Fruit fly (Drosophila melanogaster) whole organism, pupa: Measurements from ENCODE around the gene CG1622.

Experiments
- CG10348 ChIP-seq: fragments of 200-800 bp; sonication (Bioruptor generic); IDR thresholded peaks from 2 replicates; pipeline ENCODE4 v1.3.6; 2022; ENCODE audit warnings: missing biosample characterization, missing genetic modification characterization
- CG12605 ChIP-seq: fragments of 200-800 bp; sonication (Bioruptor generic); IDR thresholded peaks from 2 replicates; pipeline ENCODE4 v1.3.6; 2022; ENCODE audit warnings: missing biosample characterization, missing genetic modification characterization
- CG13204 ChIP-seq: fragments of 200-800 bp; sonication (Bioruptor generic); optimal IDR thresholded peaks from 2 replicates; lab custom pipeline; 2018; ENCODE audit warnings: missing biosample characterization, mild to moderate bottlenecking, missing genetic modification characterization, moderate library complexity
- CG14655 ChIP-seq: fragments of 200-800 bp; sonication (Bioruptor generic); optimal IDR thresholded peaks from 3 replicates; lab custom pipeline; 2017; ENCODE audit warnings: mild to moderate bottlenecking, missing biosample characterization, missing genetic modification reagents, missing genetic modification characterization
- CG15710 ChIP-seq: fragments of 200-800 bp; sonication (Bioruptor generic); optimal IDR thresholded peaks from 2 replicates; lab custom pipeline; 2018; ENCODE audit warnings: missing biosample characterization, mild to moderate bottlenecking, missing genetic modification characterization, moderate library complexity
- CG17806 ChIP-seq: fragments of 200-800 bp; sonication (Bioruptor generic); optimal IDR thresholded peaks from 2 replicates; lab custom pipeline; 2018; ENCODE audit warnings: missing biosample characterization, mild to moderate bottlenecking, missing genetic modification characterization, moderate library complexity
- CG32121 ChIP-seq: fragments of 200-800 bp; sonication (Bioruptor generic); IDR thresholded peaks from 2 replicates; pipeline ENCODE4 v1.3.6; 2022; ENCODE audit warnings: missing biosample characterization, missing genetic modification characterization
- CG34367 ChIP-seq: fragments of 200-800 bp; sonication (Bioruptor generic); optimal IDR thresholded peaks from 2 replicates; lab custom pipeline; 2018; ENCODE audit warnings: missing biosample characterization, mild to moderate bottlenecking, missing genetic modification characterization
- CG4496 ChIP-seq: fragments of 200-800 bp; sonication (Bioruptor generic); IDR thresholded peaks from 3 replicates; pipeline ENCODE4 v1.3.6; 2022; ENCODE audit warnings: missing biosample characterization, missing genetic modification characterization
- CG8159 ChIP-seq: fragments of 200-800 bp; sonication (Bioruptor generic); optimal IDR thresholded peaks from 3 replicates; lab custom pipeline; 2018; ENCODE audit warnings: missing biosample characterization, mild to moderate bottlenecking, missing genetic modification characterization, moderate library complexity
- CG8301 ChIP-seq: fragments of 200-800 bp; sonication (Bioruptor generic); optimal IDR thresholded peaks from 2 replicates; lab custom pipeline; 2018; ENCODE audit warnings: missing biosample characterization, mild to moderate bottlenecking, missing genetic modification characterization
- CG9948 ChIP-seq: fragments of 200-800 bp; sonication (Bioruptor generic); optimal IDR thresholded peaks from 2 replicates; lab custom pipeline; 2018; ENCODE audit warnings: missing biosample characterization, mild to moderate bottlenecking, missing genetic modification characterization, moderate library complexity
- D1 ChIP-seq: fragments of 200-800 bp; sonication (Bioruptor generic); optimal IDR thresholded peaks from 2 replicates; lab custom pipeline; 2018; ENCODE audit warnings: missing biosample characterization, mild to moderate bottlenecking, missing genetic modification characterization, moderate library complexity
- EcR ChIP-seq: fragments of 200-800 bp; sonication (Bioruptor generic); optimal IDR thresholded peaks from 3 replicates; lab custom pipeline; 2019; ENCODE audit warnings: missing biosample characterization, missing genetic modification characterization, mild to moderate bottlenecking, moderate library complexity, missing genetic modification reagents
- Ets98B ChIP-seq: fragments of 200-800 bp; sonication (Bioruptor generic); IDR thresholded peaks from 2 replicates; pipeline ENCODE4 v1.3.6; 2022; ENCODE audit warnings: missing biosample characterization, missing genetic modification characterization
- Pif1A ChIP-seq: fragments of 200-800 bp; sonication (Bioruptor generic); optimal IDR thresholded peaks from 3 replicates; lab custom pipeline; 2016; ENCODE audit warnings: missing biosample characterization, missing genetic modification characterization
- Pif1B ChIP-seq: fragments of 200-800 bp; sonication (Bioruptor generic); optimal IDR thresholded peaks from 3 replicates; lab custom pipeline; 2016; ENCODE audit warnings: missing biosample characterization, missing genetic modification characterization
- Snoo ChIP-seq: fragments of 200-800 bp; sonication (Bioruptor generic); optimal IDR thresholded peaks from 3 replicates; lab custom pipeline; 2017; ENCODE audit warnings: missing biosample characterization, mild to moderate bottlenecking, missing genetic modification characterization, inconsistent platforms
- fd96Ca ChIP-seq: fragments of 200-800 bp; sonication (Bioruptor generic); IDR thresholded peaks from 3 replicates; pipeline ENCODE4 v1.3.6; 2022; ENCODE audit warnings: missing biosample characterization, missing genetic modification characterization
- gl ChIP-seq: fragments of 200-800 bp; sonication (Bioruptor generic); optimal IDR thresholded peaks from 2 replicates; lab custom pipeline; 2018; ENCODE audit warnings: missing biosample characterization, mild to moderate bottlenecking, missing genetic modification characterization
- rn ChIP-seq: fragments of 200-800 bp; sonication (Bioruptor generic); IDR thresholded peaks from 2 replicates; pipeline ENCODE4 v1.3.6; 2022; ENCODE audit warnings: missing biosample characterization, missing genetic modification characterization

Gene CG1622

DNA sequence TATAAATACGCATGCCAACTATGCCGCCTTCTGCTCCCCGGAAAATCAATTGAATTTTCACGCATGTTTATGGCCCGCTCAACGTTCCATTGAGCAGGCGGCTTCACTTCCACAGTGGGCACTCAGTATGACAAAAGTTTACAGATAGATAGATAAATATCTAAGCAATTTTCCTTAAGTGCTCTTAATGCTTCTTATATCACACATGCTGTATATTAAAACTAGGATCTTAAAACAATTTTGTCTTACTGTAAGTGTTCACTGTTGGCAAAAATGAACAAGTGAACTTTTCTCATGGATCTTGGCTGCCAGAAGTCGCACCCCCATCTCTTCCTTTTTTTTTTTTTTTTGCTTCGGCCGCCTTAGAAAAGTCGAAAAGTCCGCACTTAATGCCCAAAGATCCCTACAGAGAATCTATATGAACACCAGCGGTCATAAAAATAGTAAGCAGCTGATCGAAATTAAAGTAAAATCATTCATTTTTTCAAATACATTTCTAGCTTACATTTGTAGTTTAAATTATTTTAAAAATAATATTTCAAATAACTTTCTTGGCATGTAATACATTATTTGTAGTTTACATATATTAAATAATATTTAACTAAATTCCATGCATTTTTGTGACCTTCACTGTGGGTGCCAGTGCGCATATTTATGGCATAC is 43.7 kb upstream of the CG1622 start:
- TF ChIP-seq CG32121 (GFP tag; lab: Robert Waterston, UW) (0 out of 2 replicates have a peak, but pooled peaks have one; percentile 20), rn (GFP tag; lab: Robert Waterston, UW) (no peak), EcR (GFP tag; lab: Kevin White, UChicago) (no peak), CG13204 (GFP tag; lab: Kevin White, UChicago) (no peak), CG10348 (GFP tag; lab: Robert Waterston, UW) (no peak), CG8301 (tag; lab: Kevin White, UChicago) (peak; percentile 23), D1 (no peak), CG17806 (tag; lab: Kevin White, UChicago) (no peak), Ets98B (GFP tag; lab: Robert Waterston, UW) (peak; percentile 52; the same call in 1 of the 2 replicates), Pif1B (no peak), CG4496 (GFP tag; lab: Robert Waterston, UW) (peak; percentile 22; the same call in 1 of the 3 replicates), CG15710 (tag; lab: Kevin White, UChicago) (no peak), gl (tag; lab: Kevin White, UChicago) (no peak), fd96Ca (GFP tag; lab: Robert Waterston, UW) (peak; percentile 48; the same call in 1 of the 3 replicates), CG14655 (GFP tag; lab: Kevin White, UChicago) (peak; percentile 50), CG12605 (no peak), CG9948 (tag; lab: Kevin White, UChicago) (no peak), CG34367 (tag; lab: Kevin White, UChicago) (no peak), Snoo (tag; lab: Kevin White, UChicago) (no peak), Pif1A (GFP tag; lab: Kevin White, UChicago) (peak; percentile 30), CG8159 (tag; lab: Kevin White, UChicago) (no peak)

DNA sequence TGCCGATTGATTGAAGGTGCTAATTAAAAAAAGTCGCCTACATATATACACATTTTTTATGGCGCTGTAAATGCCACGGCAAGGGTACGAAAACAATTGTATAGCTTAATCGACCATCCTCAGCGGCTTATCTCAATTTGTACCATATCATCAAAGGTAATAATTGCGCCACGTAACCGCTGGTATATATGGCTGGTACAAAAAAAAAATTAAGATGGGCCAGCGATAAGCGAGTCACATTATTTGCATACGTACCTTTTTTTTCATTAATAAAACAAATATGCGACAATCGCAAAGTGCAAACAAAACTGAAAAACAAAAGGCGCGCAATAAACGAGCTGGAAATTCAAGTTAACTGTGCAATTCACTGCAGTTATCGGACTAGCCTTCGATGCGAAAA is 42.4 kb upstream of the CG1622 start:
- no peak for TF ChIP-seq CG14655 (GFP tag; lab: Kevin White, UChicago)
- TF ChIP-seq Pif1A (GFP tag; lab: Kevin White, UChicago): peak; percentile 32
- peak; percentile 31; the same call in 1 of the 2 replicates for TF ChIP-seq CG32121 (GFP tag; lab: Robert Waterston, UW)
- no peak for TF ChIP-seq CG17806 (tag; lab: Kevin White, UChicago)
- no peak for TF ChIP-seq CG13204 (GFP tag; lab: Kevin White, UChicago)
- peak; percentile 24 for TF ChIP-seq CG15710 (tag; lab: Kevin White, UChicago)
- no peak for TF ChIP-seq Ets98B (GFP tag; lab: Robert Waterston, UW)
- no peak for TF ChIP-seq CG10348 (GFP tag; lab: Robert Waterston, UW)
- TF ChIP-seq CG4496 (GFP tag; lab: Robert Waterston, UW): 0 out of 3 replicates have a peak, but pooled peaks have one; percentile 19
- no peak for TF ChIP-seq CG12605
- no peak for TF ChIP-seq rn (GFP tag; lab: Robert Waterston, UW)
- TF ChIP-seq fd96Ca (GFP tag; lab: Robert Waterston, UW): no peak
- peak; percentile 52 for TF ChIP-seq gl (tag; lab: Kevin White, UChicago)
- TF ChIP-seq Pif1B: peak; percentile 8
- TF ChIP-seq CG8301 (tag; lab: Kevin White, UChicago): no peak
- no peak for TF ChIP-seq D1
- TF ChIP-seq EcR (GFP tag; lab: Kevin White, UChicago): no peak
- TF ChIP-seq CG34367 (tag; lab: Kevin White, UChicago): no peak
- peak; percentile 21 for TF ChIP-seq CG8159 (tag; lab: Kevin White, UChicago)
- TF ChIP-seq Snoo (tag; lab: Kevin White, UChicago): peak; percentile 24
- no peak for TF ChIP-seq CG9948 (tag; lab: Kevin White, UChicago)
- TF ChIP-seq, all 21 proteins: peak for 8

DNA sequence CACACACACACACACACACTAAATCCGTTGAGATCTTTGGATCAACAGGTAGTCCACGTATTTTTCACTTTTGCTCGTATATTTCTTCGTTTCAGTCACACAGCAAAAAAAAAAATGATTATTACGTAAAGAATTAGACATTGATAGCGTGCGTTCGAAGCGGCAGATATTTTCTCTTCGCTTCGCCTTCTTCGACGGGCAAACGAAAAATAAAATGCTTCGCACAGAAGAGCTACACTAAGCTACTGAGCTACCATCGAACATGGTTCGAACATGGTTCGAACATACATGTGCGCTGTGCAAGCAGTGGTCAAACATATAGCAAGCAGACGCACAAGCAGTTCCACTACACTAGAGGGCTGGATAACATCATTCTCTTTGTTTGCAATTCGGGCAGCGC is 39.9 kb upstream of the CG1622 start:
- TF ChIP-seq Pif1B: no peak
- no peak for TF ChIP-seq CG34367 (tag; lab: Kevin White, UChicago)
- TF ChIP-seq rn (GFP tag; lab: Robert Waterston, UW): no peak
- TF ChIP-seq CG4496 (GFP tag; lab: Robert Waterston, UW): peak; percentile 59; the same call in 1 of the 3 replicates
- TF ChIP-seq D1: no peak
- TF ChIP-seq Ets98B (GFP tag; lab: Robert Waterston, UW): 0 out of 2 replicates have a peak, but pooled peaks have one; percentile 25
- TF ChIP-seq gl (tag; lab: Kevin White, UChicago): no peak
- 0 out of 2 replicates have a peak, but pooled peaks have one; percentile 10 for TF ChIP-seq CG32121 (GFP tag; lab: Robert Waterston, UW)
- no peak for TF ChIP-seq CG10348 (GFP tag; lab: Robert Waterston, UW)
- TF ChIP-seq CG12605: peak; percentile 53

DNA sequence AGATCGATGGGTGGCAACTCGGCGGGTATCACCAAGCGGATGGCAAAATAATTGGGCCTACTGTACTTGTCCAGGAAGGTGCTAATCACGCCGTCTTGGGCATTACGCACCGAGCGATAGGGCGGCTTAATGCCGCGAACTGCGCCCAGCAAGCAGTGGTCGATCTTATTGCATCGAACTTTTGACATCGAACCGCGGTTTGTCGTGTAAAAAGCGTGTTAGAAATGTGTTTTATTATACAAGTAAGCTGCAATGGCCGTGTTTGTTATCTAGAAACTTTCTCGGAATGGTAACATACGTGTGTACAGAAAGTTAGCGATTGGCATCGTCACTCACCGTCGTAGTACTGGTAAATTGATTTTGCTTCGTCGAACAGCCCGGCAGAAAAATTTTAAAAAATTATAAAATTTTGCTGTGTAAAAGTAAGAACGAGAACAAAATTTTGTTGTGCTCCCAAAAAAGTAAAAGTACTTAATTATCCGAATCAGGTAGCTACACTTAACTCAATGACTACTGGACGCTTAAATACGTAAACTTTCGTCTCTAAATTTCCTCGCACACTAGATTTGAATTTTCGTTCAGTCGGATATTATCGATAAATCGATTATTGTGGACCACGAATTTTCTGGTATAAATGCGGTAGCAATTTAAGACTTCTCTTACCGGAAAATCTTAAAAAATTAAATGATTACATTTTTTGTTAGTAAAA is 38.7 kb upstream of the CG1622 start, which contains the start of the genes mew and CG15742:
TSS of gene mew (minus strand) at position 443 of the 709 bp plus-strand sequence.
TSS of gene CG15742 (minus strand) at position 448 of the 709 bp plus-strand sequence.
- no peak; the same call in 1 of the 2 replicates for TF ChIP-seq CG32121 (GFP tag; lab: Robert Waterston, UW)
- no peak for TF ChIP-seq CG4496 (GFP tag; lab: Robert Waterston, UW)
- no peak for TF ChIP-seq Ets98B (GFP tag; lab: Robert Waterston, UW)
- no peak for TF ChIP-seq Pif1A (GFP tag; lab: Kevin White, UChicago)
- no peak for TF ChIP-seq D1
- no peak for TF ChIP-seq CG8159 (tag; lab: Kevin White, UChicago)
- TF ChIP-seq CG8301 (tag; lab: Kevin White, UChicago): no peak
- no peak for TF ChIP-seq CG17806 (tag; lab: Kevin White, UChicago)
- TF ChIP-seq gl (tag; lab: Kevin White, UChicago): no peak
- TF ChIP-seq rn (GFP tag; lab: Robert Waterston, UW): no peak
- TF ChIP-seq CG10348 (GFP tag; lab: Robert Waterston, UW): no peak
